Fruit fly (Drosophila melanogaster) whole organism, prepupa: ENCODE data around the gene CG31528.

Experiments used
- CG10631 ChIP-seq: fragments of 200-800 bp; sonication (Bioruptor generic); optimal IDR thresholded peaks from 2 replicates; lab custom pipeline; 2016; ENCODE audit warnings: missing biosample characterization, missing genetic modification characterization
- CG1621 ChIP-seq: fragments of 200-800 bp; sonication (Bioruptor generic); optimal IDR thresholded peaks from 3 replicates; lab custom pipeline; 2018; ENCODE audit warnings: missing biosample characterization, mild to moderate bottlenecking, missing genetic modification characterization
- CG16779 ChIP-seq: fragments of 200-800 bp; sonication (Bioruptor generic); optimal IDR thresholded peaks from 3 replicates; lab custom pipeline; 2017; ENCODE audit warnings: missing biosample characterization, mild to moderate bottlenecking, missing genetic modification characterization
- CG34406 ChIP-seq: fragments of 200-800 bp; sonication (Bioruptor generic); optimal IDR thresholded peaks from 3 replicates; lab custom pipeline; 2016; ENCODE audit warnings: missing biosample characterization, missing genetic modification characterization
- Gug ChIP-seq: fragments of 200-800 bp; sonication (Bioruptor generic); IDR thresholded peaks from 2 replicates; pipeline ENCODE4 v1.3.6; 2022; ENCODE audit warnings: missing biosample characterization, missing genetic modification characterization
- Hr39 ChIP-seq: fragments of 200-800 bp; sonication (Bioruptor generic); optimal IDR thresholded peaks from 2 replicates; lab custom pipeline; 2016; ENCODE audit warnings: missing biosample characterization, missing genetic modification characterization
- OdsH ChIP-seq: fragments of 200-800 bp; sonication (Bioruptor generic); optimal IDR thresholded peaks from 3 replicates; lab custom pipeline; 2016; ENCODE audit warnings: missing biosample characterization, missing genetic modification characterization
- Sox102F ChIP-seq: fragments of 200-800 bp; sonication (Bioruptor generic); optimal IDR thresholded peaks from 2 replicates; lab custom pipeline; 2016; ENCODE audit warnings: missing biosample characterization, mild to moderate bottlenecking, missing genetic modification characterization
- Sox15 ChIP-seq: fragments of 200-800 bp; sonication (Bioruptor generic); optimal IDR thresholded peaks from 3 replicates; lab custom pipeline; 2016; ENCODE audit warnings: missing biosample characterization, missing genetic modification characterization
- cyc ChIP-seq: fragments of 200-800 bp; sonication (Bioruptor generic); optimal IDR thresholded peaks from 3 replicates; lab custom pipeline; 2016; ENCODE audit warnings: missing biosample characterization, missing genetic modification characterization
- ss ChIP-seq, 2 experiments: fragments of 200-800 bp; sonication (Bioruptor generic); optimal IDR thresholded peaks; 2 replicates in 1 of 2; 3 replicates in 1 of 2; lab custom pipeline; 2017 to 2018; ENCODE audit warnings: mild to moderate bottlenecking in 2 of 2, missing biosample characterization in 2 of 2, missing genetic modification characterization in 2 of 2, moderate library complexity in 1 of 2

DNA sequence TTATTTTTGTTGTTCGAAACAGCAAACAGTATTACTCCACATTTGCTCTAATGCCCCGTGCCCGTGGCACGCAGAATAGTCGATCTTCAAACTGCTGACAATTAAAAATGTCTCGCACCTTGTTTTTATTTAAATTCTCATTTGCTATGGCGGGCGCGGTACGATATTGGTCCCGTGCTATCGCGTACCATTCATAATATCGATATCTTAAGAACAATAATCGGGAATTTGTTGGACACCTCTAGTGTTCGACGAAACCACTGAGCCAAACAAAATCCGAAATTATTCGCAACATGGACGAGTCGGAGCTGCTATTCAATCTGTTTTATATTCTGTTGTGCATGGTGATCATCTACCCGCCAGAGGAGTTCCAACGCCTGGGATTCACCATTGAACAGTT lies 26.1 kb upstream of the CG31528 start, which contains the start of gene CG14646:
- TF ChIP-seq ss (GFP tag; optimal IDR thresholded peaks at IDR 0.05; lab: Kevin White, UChicago), result no peak
- no peak for TF ChIP-seq Sox15 (GFP tag; lab: Kevin White, UChicago)
- no peak for TF ChIP-seq cyc
- TF ChIP-seq CG10631 (GFP tag; lab: Kevin White, UChicago), result no peak
- no peak for TF ChIP-seq CG1621
- no peak for TF ChIP-seq CG16779 (tag; lab: Kevin White, UChicago)
- TF ChIP-seq Gug (GFP tag; lab: Robert Waterston, UW), result no peak
- TF ChIP-seq Sox102F (GFP tag; lab: Kevin White, UChicago), result no peak
- no peak for TF ChIP-seq OdsH
- no peak for TF ChIP-seq Hr39 (GFP tag; lab: Kevin White, UChicago)
- no peak for TF ChIP-seq CG34406 (GFP tag; lab: Kevin White, UChicago)
